Worm (Caenorhabditis elegans): ENCODE data around the gene Y68A4A.10.

DNA sequence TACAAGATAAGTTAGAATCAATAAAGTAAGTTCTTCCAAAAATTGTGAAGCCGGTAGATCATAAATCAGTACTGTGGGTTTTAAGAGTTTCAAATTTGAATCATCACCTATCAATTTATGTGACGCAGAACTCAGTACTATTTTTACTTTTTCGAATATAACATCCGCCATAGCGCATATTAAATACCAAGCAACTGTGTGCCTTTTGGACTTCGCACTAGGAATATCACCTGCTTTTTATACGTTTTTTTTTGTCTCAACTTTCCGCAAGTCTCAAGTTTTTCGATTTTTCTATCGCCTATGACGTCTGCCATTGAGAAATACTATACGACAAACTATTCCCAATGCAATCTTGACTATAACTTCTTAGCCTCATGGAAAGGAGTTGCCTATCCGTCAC, 10.8 kb downstream of the Y68A4A.10 start, which contains the start of gene srh-113:
- TF ChIP-seq F49E8.2 (tag; optimal IDR thresholded peaks at IDR 0.05; ENCODE audit: insufficient read depth) (no peak), lin-35 (GFP tag; optimal IDR thresholded peaks at IDR 0.05) (no peak), ceh-100 (GFP tag; IDR thresholded peaks at IDR 0.05) (no peak), tbx-9 (tag; optimal IDR thresholded peaks at IDR 0.05; ENCODE audit: borderline replicate concordance) (no peak), dpff-1 (tag; optimal IDR thresholded peaks at IDR 0.05) (no peak), unc-62 (GFP tag; optimal IDR thresholded peaks at IDR 0.05) (no peak)
